Worm (Caenorhabditis elegans) whole organism, late embryonic: Measurements from ENCODE around the gene F25E5.8.

Experiments used
- C08G9.2 ChIP-seq: sonication (generic microtip); optimal IDR thresholded peaks from 2 replicates; lab custom pipeline; 2016; ENCODE audit warnings: mild to moderate bottlenecking, missing genetic modification characterization, moderate library complexity, missing compliant biosample characterization
- C38D4.7 ChIP-seq: fragments of 200-800 bp; sonication (Bioruptor generic); optimal IDR thresholded peaks from 2 replicates; lab custom pipeline; 2018; ENCODE audit warnings: mild to moderate bottlenecking, missing genetic modification characterization, moderate library complexity, missing compliant biosample characterization
- K09A11.1 ChIP-seq: sonication (generic microtip); optimal IDR thresholded peaks from 2 replicates; lab custom pipeline; 2017; ENCODE audit warnings: antibody characterized with exemption, mild to moderate bottlenecking, missing genetic modification characterization, missing compliant biosample characterization; ENCODE audit not compliant: insufficient read depth
- Y22D7AL.16 ChIP-seq: sonication (generic microtip); optimal IDR thresholded peaks from 2 replicates; lab custom pipeline; 2016; ENCODE audit warnings: missing genetic modification characterization, missing compliant biosample characterization
- ama-1 ChIP-seq: fragments of 150-350 bp; optimal IDR thresholded peaks from 2 replicates; lab custom pipeline; 2014
- ceh-14 ChIP-seq: sonication (generic microtip); optimal IDR thresholded peaks from 2 replicates; lab custom pipeline; 2016; ENCODE audit warnings: missing genotype, missing genetic modification characterization, missing compliant biosample characterization
- ceh-18 ChIP-seq: sonication (generic microtip); optimal IDR thresholded peaks from 2 replicates; lab custom pipeline; 2016; ENCODE audit warnings: missing genetic modification characterization, missing compliant biosample characterization
- ceh-22 ChIP-seq: sonication (generic microtip); optimal IDR thresholded peaks from 2 replicates; lab custom pipeline; 2017; ENCODE audit warnings: missing biosample characterization, missing genetic modification characterization
- ceh-24 ChIP-seq: sonication (generic microtip); optimal IDR thresholded peaks from 2 replicates; lab custom pipeline; 2016; ENCODE audit warnings: mild to moderate bottlenecking, missing genetic modification characterization, missing compliant biosample characterization
- ceh-34 ChIP-seq: sonication (generic microtip); optimal IDR thresholded peaks from 2 replicates; lab custom pipeline; 2016; ENCODE audit warnings: mild to moderate bottlenecking, missing genetic modification characterization, missing compliant biosample characterization
- dmd-4 ChIP-seq: sonication (generic microtip); optimal IDR thresholded peaks from 2 replicates; lab custom pipeline; 2016; ENCODE audit warnings: borderline replicate concordance, missing genetic modification characterization, missing compliant biosample characterization
- elt-2 ChIP-seq: sonication (generic microtip); optimal IDR thresholded peaks from 2 replicates; lab custom pipeline; 2016; ENCODE audit warnings: missing genetic modification reagents, missing genetic modification characterization, missing compliant biosample characterization
- elt-4 ChIP-seq: sonication (generic microtip); optimal IDR thresholded peaks from 2 replicates; lab custom pipeline; 2016; ENCODE audit warnings: missing genetic modification characterization, missing compliant biosample characterization
- ets-4 ChIP-seq: sonication (generic microtip); optimal IDR thresholded peaks from 2 replicates; lab custom pipeline; 2016; ENCODE audit warnings: missing genetic modification characterization, missing compliant biosample characterization
- eyg-1 ChIP-seq: sonication (generic microtip); optimal IDR thresholded peaks from 2 replicates; lab custom pipeline; 2016; ENCODE audit warnings: missing genotype, missing genetic modification characterization, missing compliant biosample characterization
- fax-1 ChIP-seq: sonication (generic microtip); optimal IDR thresholded peaks from 2 replicates; lab custom pipeline; 2016; ENCODE audit warnings: missing genotype, missing genetic modification characterization, missing compliant biosample characterization
- fkh-10 ChIP-seq: fragments of 150-350 bp; optimal IDR thresholded peaks from 2 replicates; lab custom pipeline; 2014; ENCODE audit warnings: missing biosample characterization, missing genetic modification reagents, missing genetic modification characterization
- fkh-6 ChIP-seq: sonication (generic microtip); optimal IDR thresholded peaks from 2 replicates; lab custom pipeline; 2016; ENCODE audit warnings: missing genetic modification characterization, missing compliant biosample characterization
- hlh-15 ChIP-seq: sonication (generic microtip); optimal IDR thresholded peaks from 2 replicates; lab custom pipeline; 2016; ENCODE audit warnings: missing genetic modification characterization, missing compliant biosample characterization
- hlh-6 ChIP-seq: sonication (generic microtip); optimal IDR thresholded peaks from 2 replicates; lab custom pipeline; 2016; ENCODE audit warnings: missing genotype, missing genetic modification characterization, missing compliant biosample characterization
- lim-6 ChIP-seq: sonication (generic microtip); optimal IDR thresholded peaks from 2 replicates; lab custom pipeline; 2016; ENCODE audit warnings: missing genetic modification characterization, missing compliant biosample characterization
- nfya-1 ChIP-seq: sonication (generic microtip); optimal IDR thresholded peaks from 2 replicates; lab custom pipeline; 2017; ENCODE audit warnings: missing genetic modification characterization, mild to moderate bottlenecking, missing compliant biosample characterization, antibody characterized with exemption, moderate library complexity
- nhr-232 ChIP-seq: sonication (generic microtip); optimal IDR thresholded peaks from 2 replicates; lab custom pipeline; 2016; ENCODE audit warnings: missing genetic modification characterization, missing compliant biosample characterization
- odd-2 ChIP-seq: sonication (generic microtip); optimal IDR thresholded peaks from 2 replicates; lab custom pipeline; 2017; ENCODE audit warnings: antibody characterized with exemption, mild to moderate bottlenecking, missing genetic modification characterization, missing compliant biosample characterization
- pag-3 ChIP-seq: sonication (generic microtip); optimal IDR thresholded peaks from 2 replicates; lab custom pipeline; 2016; ENCODE audit warnings: missing compliant biosample characterization, missing genetic modification characterization, borderline replicate concordance
- pax-1 ChIP-seq: fragments of 150-350 bp; optimal IDR thresholded peaks from 2 replicates; lab custom pipeline; 2014; ENCODE audit warnings: missing biosample characterization, missing genetic modification characterization
- pha-2 ChIP-seq: sonication (generic microtip); optimal IDR thresholded peaks from 2 replicates; lab custom pipeline; 2017; ENCODE audit warnings: mild to moderate bottlenecking, missing genetic modification characterization, missing compliant biosample characterization
- pqm-1 ChIP-seq: sonication (generic microtip); optimal IDR thresholded peaks from 2 replicates; lab custom pipeline; 2016; ENCODE audit warnings: missing genetic modification characterization, missing compliant biosample characterization
- ref-2 ChIP-seq: sonication (generic microtip); optimal IDR thresholded peaks from 2 replicates; lab custom pipeline; 2016; ENCODE audit warnings: missing genetic modification characterization, missing compliant biosample characterization
- rnt-1 ChIP-seq: sonication (generic microtip); optimal IDR thresholded peaks from 2 replicates; lab custom pipeline; 2016; ENCODE audit warnings: missing genetic modification characterization, missing compliant biosample characterization
- sox-2 ChIP-seq: fragments of 200-800 bp; sonication (Bioruptor generic); IDR thresholded peaks from 2 replicates; pipeline ENCODE4 v1.3.6; 2022; ENCODE audit warnings: missing genetic modification reagents, missing genetic modification characterization, missing compliant biosample characterization
- syd-9 ChIP-seq: sonication (generic microtip); optimal IDR thresholded peaks from 2 replicates; lab custom pipeline; 2016; ENCODE audit warnings: mild to moderate bottlenecking, missing genetic modification characterization, moderate library complexity, missing compliant biosample characterization
- tbx-7 ChIP-seq: sonication (generic microtip); optimal IDR thresholded peaks from 2 replicates; lab custom pipeline; 2016; ENCODE audit warnings: missing genotype, missing genetic modification characterization, missing compliant biosample characterization
- unc-55 ChIP-seq: sonication (generic microtip); optimal IDR thresholded peaks from 2 replicates; lab custom pipeline; 2017; ENCODE audit warnings: missing biosample characterization, missing genetic modification reagents, missing genetic modification characterization
- unc-86 ChIP-seq: sonication (generic microtip); optimal IDR thresholded peaks from 2 replicates; lab custom pipeline; 2016; ENCODE audit warnings: missing genetic modification characterization, missing compliant biosample characterization

Gene F25E5.8

ce11 chrV:7428880-7429279 lies 6.8 kb upstream of the F25E5.8 start, which contains the start of gene srw-69:
srw-69 (minus strand) TSS chrV:7428980.
- TF ChIP-seq hlh-6 (tag; lab: Kevin White, UChicago) (no peak), sox-2 (no peak), lim-6 (tag; lab: Kevin White, UChicago) (no peak), Y22D7AL.16 (tag; lab: Kevin White, UChicago) (no peak), C08G9.2 (tag; lab: Kevin White, UChicago) (no peak), C38D4.7 (no peak), rnt-1 (tag; lab: Kevin White, UChicago) (no peak), nfya-1 (tag; lab: Kevin White, UChicago) (no peak), eyg-1 (tag; lab: Kevin White, UChicago) (no peak), ets-4 (tag; lab: Kevin White, UChicago) (no peak), fkh-6 (tag; lab: Kevin White, UChicago) (no peak), fkh-10 (GFP tag; lab: Kevin White, UChicago) (no peak), syd-9 (tag; lab: Kevin White, UChicago) (no peak), tbx-7 (no peak), ama-1 (no peak)

- no peak for TF ChIP-seq ets-4 (tag; lab: Kevin White, UChicago)
- TF ChIP-seq ama-1, result no peak
- TF ChIP-seq C38D4.7, result no peak
- no peak for TF ChIP-seq odd-2 (tag; lab: Kevin White, UChicago)
- TF ChIP-seq eyg-1 (tag; lab: Kevin White, UChicago), result no peak
- TF ChIP-seq dmd-4, result no peak
- no peak for TF ChIP-seq pqm-1 (tag; lab: Kevin White, UChicago)
- no peak for TF ChIP-seq elt-4 (tag; lab: Kevin White, UChicago)
- TF ChIP-seq elt-2 (tag; lab: Kevin White, UChicago), result no peak
- TF ChIP-seq ceh-22 (tag; lab: Kevin White, UChicago), result no peak
- no peak for TF ChIP-seq tbx-7
- TF ChIP-seq hlh-15, result no peak
- no peak for TF ChIP-seq ceh-24 (tag; lab: Kevin White, UChicago)
- TF ChIP-seq ceh-18 (tag; lab: Kevin White, UChicago), result no peak
- TF ChIP-seq ceh-34 (tag; lab: Kevin White, UChicago), result no peak
- no peak for TF ChIP-seq C08G9.2 (tag; lab: Kevin White, UChicago)
- no peak for TF ChIP-seq nhr-232 (tag; lab: Kevin White, UChicago)
- TF ChIP-seq fax-1 (tag; lab: Kevin White, UChicago), result no peak
- no peak for TF ChIP-seq ceh-14 (tag; lab: Kevin White, UChicago)
Observed at ce11 chrV:7431016-7431415, 4.7 kb upstream of the F25E5.8 start, which contains the start of gene srw-71. srw-71 (minus strand) TSS chrV:7431116.

ce11 chrV:7432441-7433146 lies 3.1 kb upstream of the F25E5.8 start:
- no peak for TF ChIP-seq ceh-14 (tag; lab: Kevin White, UChicago)
- no peak for TF ChIP-seq unc-86 (tag; lab: Kevin White, UChicago)
- no peak for TF ChIP-seq pag-3 (tag; lab: Kevin White, UChicago)
- no peak for TF ChIP-seq syd-9 (tag; lab: Kevin White, UChicago)
- no peak for TF ChIP-seq rnt-1 (tag; lab: Kevin White, UChicago)
- TF ChIP-seq pha-2 (tag; lab: Kevin White, UChicago), result no peak
- TF ChIP-seq ref-2, result no peak
- TF ChIP-seq pax-1 (tag; lab: Kevin White, UChicago), result no peak
- TF ChIP-seq odd-2 (tag; lab: Kevin White, UChicago), result no peak
- TF ChIP-seq tbx-7, result no peak

- TF ChIP-seq ref-2, result no peak
- TF ChIP-seq unc-55 (GFP tag; lab: Kevin White, UChicago), result peak; percentile 19
- no peak for TF ChIP-seq K09A11.1 (tag; lab: Kevin White, UChicago)
Observed at ce11 chrV:7434805-7435363, 846 bp upstream of the F25E5.8 start.
